Fruit fly (Drosophila melanogaster) whole organism, embryonic: Measurements from ENCODE around the gene CG2147.

ENCODE experiments used
- Adf1 ChIP-seq: fragments of 200-800 bp; sonication (Bioruptor generic); IDR thresholded peaks from 2 replicates; pipeline ENCODE4 v1.3.6; 2022; ENCODE audit warnings: missing biosample characterization, missing genetic modification characterization
- Atf-2 ChIP-seq: fragments of 200-800 bp; sonication (Bioruptor generic); optimal IDR thresholded peaks from 2 replicates; lab custom pipeline; 2016; ENCODE audit warnings: missing biosample characterization, missing genetic modification characterization
- Blimp-1 ChIP-seq: fragments of 200-800 bp; sonication (Bioruptor generic); optimal IDR thresholded peaks from 3 replicates; lab custom pipeline; 2018; ENCODE audit warnings: missing biosample characterization, missing genetic modification characterization, mild to moderate bottlenecking, moderate library complexity, missing genetic modification reagents
- CG10462 ChIP-seq: fragments of 200-800 bp; sonication (Bioruptor generic); optimal IDR thresholded peaks from 2 replicates; lab custom pipeline; 2016; ENCODE audit warnings: missing biosample characterization, missing genetic modification characterization
- CG10565 ChIP-seq: fragments of 200-800 bp; sonication (Bioruptor generic); optimal IDR thresholded peaks from 3 replicates; lab custom pipeline; 2016; ENCODE audit warnings: missing biosample characterization, mild to moderate bottlenecking, missing genetic modification characterization
- CG12659 ChIP-seq: fragments of 200-800 bp; sonication (Bioruptor generic); optimal IDR thresholded peaks from 3 replicates; lab custom pipeline; 2017; ENCODE audit warnings: mild to moderate bottlenecking, missing biosample characterization, missing genetic modification reagents, missing genetic modification characterization
- CG13123 ChIP-seq: fragments of 200-800 bp; sonication (Bioruptor generic); optimal IDR thresholded peaks from 2 replicates; lab custom pipeline; 2016; ENCODE audit warnings: missing biosample characterization, missing genetic modification characterization
- CG15601 ChIP-seq: fragments of 200-800 bp; sonication (Bioruptor generic); optimal IDR thresholded peaks from 3 replicates; lab custom pipeline; 2019; ENCODE audit warnings: missing biosample characterization, mild to moderate bottlenecking, missing genetic modification characterization, moderate library complexity
- CG15696 ChIP-seq: fragments of 200-800 bp; sonication (Bioruptor generic); optimal IDR thresholded peaks from 2 replicates; lab custom pipeline; 2019; ENCODE audit warnings: missing biosample characterization, mild to moderate bottlenecking, missing genetic modification characterization, moderate library complexity
- CG16813 ChIP-seq: fragments of 200-800 bp; sonication (Bioruptor generic); IDR thresholded peaks from 3 replicates; pipeline ENCODE4 v1.3.6; 2022; ENCODE audit warnings: missing biosample characterization, missing genetic modification characterization; ENCODE audit not compliant: partially characterized antibody
- CG16863 ChIP-seq: fragments of 200-800 bp; sonication (Bioruptor generic); optimal IDR thresholded peaks from 3 replicates; lab custom pipeline; 2016; ENCODE audit warnings: missing biosample characterization, missing genetic modification characterization
- CG31365 ChIP-seq: fragments of 200-800 bp; sonication (Bioruptor generic); optimal IDR thresholded peaks from 2 replicates; lab custom pipeline; 2018; ENCODE audit warnings: missing biosample characterization, mild to moderate bottlenecking, missing genetic modification characterization
- CG3407 ChIP-seq: fragments of 200-800 bp; sonication (Bioruptor generic); optimal IDR thresholded peaks from 2 replicates; lab custom pipeline; 2018; ENCODE audit warnings: missing biosample characterization, mild to moderate bottlenecking, missing genetic modification characterization
- CG34376 ChIP-seq: fragments of 200-800 bp; sonication (Bioruptor generic); optimal IDR thresholded peaks from 2 replicates; lab custom pipeline; 2018; ENCODE audit warnings: missing biosample characterization, mild to moderate bottlenecking, missing genetic modification characterization
- CG4617 ChIP-seq: fragments of 200-800 bp; sonication (Bioruptor generic); optimal IDR thresholded peaks from 3 replicates; lab custom pipeline; 2016; ENCODE audit warnings: missing biosample characterization, missing genetic modification characterization, borderline replicate concordance
- CG4707 ChIP-seq: fragments of 200-800 bp; sonication (Bioruptor generic); optimal IDR thresholded peaks from 2 replicates; lab custom pipeline; 2018; ENCODE audit warnings: missing biosample characterization, mild to moderate bottlenecking, missing genetic modification characterization, moderate library complexity
- CG4820 ChIP-seq: fragments of 200-800 bp; sonication (Bioruptor generic); optimal IDR thresholded peaks from 3 replicates; lab custom pipeline; 2016; ENCODE audit warnings: missing biosample characterization, missing genetic modification characterization
- CG4854 ChIP-seq: fragments of 200-800 bp; sonication (Bioruptor generic); optimal IDR thresholded peaks from 2 replicates; lab custom pipeline; 2016; ENCODE audit warnings: missing biosample characterization, missing genetic modification characterization, inconsistent platforms
- CG6765 ChIP-seq: fragments of 200-800 bp; sonication (Bioruptor generic); optimal IDR thresholded peaks from 3 replicates; lab custom pipeline; 2017; ENCODE audit warnings: missing biosample characterization, mild to moderate bottlenecking, missing genetic modification characterization
- CG7839 ChIP-seq: fragments of 200-800 bp; sonication (Bioruptor generic); optimal IDR thresholded peaks from 3 replicates; lab custom pipeline; 2018; ENCODE audit warnings: missing biosample characterization, mild to moderate bottlenecking, missing genetic modification characterization, moderate library complexity
- CG8388 ChIP-seq: fragments of 200-800 bp; sonication (Bioruptor generic); optimal IDR thresholded peaks from 2 replicates; lab custom pipeline; 2019; ENCODE audit warnings: missing biosample characterization, mild to moderate bottlenecking, missing genetic modification characterization, moderate library complexity
- Dad ChIP-seq: fragments of 200-800 bp; sonication (Bioruptor generic); optimal IDR thresholded peaks from 3 replicates; lab custom pipeline; 2016; ENCODE audit warnings: missing biosample characterization, missing genetic modification characterization
- Fer1 ChIP-seq: fragments of 200-800 bp; sonication (Bioruptor generic); optimal IDR thresholded peaks from 2 replicates; lab custom pipeline; 2017; ENCODE audit warnings: missing biosample characterization, mild to moderate bottlenecking, missing genetic modification characterization
- NC2α ChIP-seq: fragments of 200-800 bp; sonication (Bioruptor generic); optimal IDR thresholded peaks from 2 replicates; lab custom pipeline; 2016; ENCODE audit warnings: missing biosample characterization, missing genetic modification characterization
- Oli ChIP-seq: fragments of 200-800 bp; sonication (Bioruptor generic); optimal IDR thresholded peaks from 2 replicates; lab custom pipeline; 2018; ENCODE audit warnings: missing biosample characterization, mild to moderate bottlenecking, missing genetic modification characterization, moderate library complexity
- Opbp ChIP-seq: fragments of 200-800 bp; sonication (Bioruptor generic); IDR thresholded peaks from 3 replicates; pipeline ENCODE4 v1.3.6; 2022; ENCODE audit warnings: missing biosample characterization, missing genetic modification characterization; ENCODE audit not compliant: partially characterized antibody
- Pdp1 ChIP-seq, 2 experiments: fragments of 200-800 bp; sonication (Bioruptor generic); optimal IDR thresholded peaks; 3 replicates each; lab custom pipeline; 2016; ENCODE audit warnings: missing biosample characterization in 2 of 2, missing genetic modification characterization in 2 of 2, mild to moderate bottlenecking in 1 of 2, moderate library complexity in 1 of 2
- Spps ChIP-seq: fragments of 200-800 bp; sonication (Bioruptor generic); optimal IDR thresholded peaks from 2 replicates; lab custom pipeline; 2018; ENCODE audit warnings: missing biosample characterization, mild to moderate bottlenecking, missing genetic modification characterization
- Usf ChIP-seq: fragments of 200-800 bp; sonication (Bioruptor generic); optimal IDR thresholded peaks from 2 replicates; lab custom pipeline; 2017; ENCODE audit warnings: missing genotype, missing biosample characterization, missing genetic modification characterization
- Xrp1 ChIP-seq: fragments of 200-800 bp; sonication (Bioruptor generic); IDR thresholded peaks from 2 replicates; pipeline ENCODE4 v1.3.6; 2022; ENCODE audit warnings: missing biosample characterization, missing genetic modification characterization
- ara ChIP-seq: fragments of 200-800 bp; sonication (Bioruptor generic); IDR thresholded peaks from 2 replicates; pipeline ENCODE4 v1.3.6; 2022; ENCODE audit warnings: missing biosample characterization, missing genetic modification characterization
- bab2 ChIP-seq: fragments of 200-800 bp; sonication (Bioruptor generic); optimal IDR thresholded peaks from 2 replicates; lab custom pipeline; 2016; ENCODE audit warnings: missing biosample characterization, missing genetic modification characterization
- br ChIP-seq: fragments of >200 bp; optimal IDR thresholded peaks from 2 replicates; lab custom pipeline; 2017
- chm ChIP-seq: fragments of 200-800 bp; sonication (Bioruptor generic); IDR thresholded peaks from 2 replicates; pipeline ENCODE4 v1.3.6; 2022; ENCODE audit warnings: missing biosample characterization, missing genetic modification characterization
- chn ChIP-seq: fragments of 200-800 bp; sonication (Bioruptor generic); optimal IDR thresholded peaks from 2 replicates; lab custom pipeline; 2016; ENCODE audit warnings: missing biosample characterization, missing genetic modification characterization
- croc ChIP-seq: fragments of 200-800 bp; sonication (Bioruptor generic); conservative IDR thresholded peaks from 3 replicates; pipeline ENCODE4 v1.3.6; 2022; ENCODE audit warnings: missing biosample characterization, missing genetic modification characterization
- disco-r ChIP-seq: fragments of 200-800 bp; sonication (Bioruptor generic); optimal IDR thresholded peaks from 2 replicates; lab custom pipeline; 2016; ENCODE audit warnings: missing biosample characterization, missing genetic modification characterization
- fd96Cb ChIP-seq: fragments of 200-800 bp; sonication (Bioruptor generic); optimal IDR thresholded peaks from 2 replicates; lab custom pipeline; 2018; ENCODE audit warnings: missing biosample characterization, mild to moderate bottlenecking, missing genetic modification characterization, moderate library complexity
- grau ChIP-seq: fragments of 200-800 bp; optimal IDR thresholded peaks from 3 replicates; lab custom pipeline; 2019; ENCODE audit warnings: missing biosample characterization, mild to moderate bottlenecking, missing genetic modification characterization, moderate library complexity
- gsb ChIP-seq: fragments of 200-800 bp; sonication (Bioruptor generic); IDR thresholded peaks from 2 replicates; pipeline ENCODE4 v1.3.6; 2022; ENCODE audit warnings: missing biosample characterization, missing genetic modification characterization
- lilli ChIP-seq: fragments of 200-800 bp; sonication (Bioruptor generic); optimal IDR thresholded peaks from 3 replicates; lab custom pipeline; 2016; ENCODE audit warnings: missing biosample characterization, missing genetic modification characterization
- nau ChIP-seq: fragments of 200-800 bp; sonication (Bioruptor generic); optimal IDR thresholded peaks from 3 replicates; lab custom pipeline; 2017; ENCODE audit warnings: missing biosample characterization, mild to moderate bottlenecking, missing genetic modification characterization, missing genetic modification reagents
- nerfin-2 ChIP-seq: fragments of 200-800 bp; sonication (Bioruptor generic); IDR thresholded peaks from 2 replicates; pipeline ENCODE4 v1.3.6; 2022; ENCODE audit warnings: missing biosample characterization, missing genetic modification characterization; ENCODE audit not compliant: partially characterized antibody
- repo ChIP-seq: fragments of 200-800 bp; sonication (Bioruptor generic); optimal IDR thresholded peaks from 2 replicates; lab custom pipeline; 2016; ENCODE audit warnings: missing biosample characterization, missing genetic modification characterization
- sisA ChIP-seq: fragments of 200-800 bp; sonication (Bioruptor generic); IDR thresholded peaks from 2 replicates; pipeline ENCODE4 v1.3.6; 2022; ENCODE audit warnings: missing biosample characterization, missing genetic modification characterization
- tin ChIP-seq: fragments of 200-800 bp; sonication (Bioruptor generic); optimal IDR thresholded peaks from 3 replicates; lab custom pipeline; 2016; ENCODE audit warnings: missing biosample characterization, missing genetic modification characterization
- ttk ChIP-seq: fragments of 200-800 bp; sonication (Bioruptor generic); IDR thresholded peaks from 2 replicates; pipeline ENCODE4 v2.1.2; 2022; ENCODE audit warnings: missing biosample characterization, missing genetic modification characterization
- unpg ChIP-seq: fragments of 200-800 bp; sonication (Bioruptor generic); optimal IDR thresholded peaks from 3 replicates; lab custom pipeline; 2018; ENCODE audit warnings: missing biosample characterization, mild to moderate bottlenecking, missing genetic modification characterization, moderate library complexity
- vnd ChIP-seq: fragments of 200-800 bp; sonication (Bioruptor generic); IDR thresholded peaks from 3 replicates; pipeline ENCODE4 v1.3.6; 2022; ENCODE audit warnings: missing biosample characterization, missing genetic modification characterization; ENCODE audit not compliant: partially characterized antibody
- vvl ChIP-seq: fragments of 200-800 bp; sonication (Bioruptor generic); IDR thresholded peaks from 2 replicates; pipeline ENCODE4 v1.3.6; 2022; ENCODE audit warnings: missing biosample characterization, missing genetic modification characterization
- wor ChIP-seq: fragments of 200-800 bp; sonication (Bioruptor generic); IDR thresholded peaks from 2 replicates; pipeline ENCODE4 v1.3.6; 2022; ENCODE audit warnings: missing biosample characterization, missing genetic modification characterization

Gene CG2147

DNA sequence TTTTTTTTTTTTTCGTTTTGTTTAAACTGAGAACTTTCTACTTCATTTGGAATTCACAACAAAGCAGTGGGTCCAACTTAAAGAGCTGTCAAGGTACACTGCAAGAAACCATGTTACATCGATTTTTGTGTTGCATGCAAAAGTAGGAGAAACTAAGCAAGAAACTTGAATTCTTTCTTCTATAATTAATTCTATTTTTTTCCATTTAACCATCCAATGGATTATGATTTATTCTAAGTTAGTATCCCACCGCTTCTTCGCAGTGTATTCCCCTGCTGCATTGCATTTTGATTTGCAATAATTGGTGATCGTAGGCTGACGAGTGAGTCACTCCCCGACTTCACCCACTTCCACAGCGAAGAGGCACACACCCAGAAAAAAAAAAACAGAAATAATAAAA is 19.4 kb downstream of the CG2147 start (continued):
- TF ChIP-seq vnd (no peak), CG4854 (GFP tag; lab: Kevin White, UChicago) (no peak), sisA (GFP tag; lab: Robert Waterston, UW) (peak; percentile 49), chm (no peak), CG7839 (tag; lab: Kevin White, UChicago) (peak; percentile 39), Atf-2 (GFP tag; lab: Kevin White, UChicago) (no peak), bab2 (GFP tag; lab: Kevin White, UChicago) (no peak), disco-r (GFP tag; lab: Kevin White, UChicago) (no peak), Adf1 (GFP tag; lab: Robert Waterston, UW) (no peak), croc (peak; percentile 37; the same call in 1 of the 3 replicates), Usf (no peak), Xrp1 (peak; percentile 44; the same call in 1 of the 2 replicates), CG8388 (peak; percentile 18), nerfin-2 (GFP tag; lab: Robert Waterston, UW) (no peak), Pdp1 (GFP tag; optimal IDR thresholded peaks at IDR 0.05; lab: Kevin White, UChicago) (no peak), fd96Cb (tag; lab: Kevin White, UChicago) (peak; percentile 44), CG15601 (peak; percentile 35), CG10565 (GFP tag; lab: Kevin White, UChicago) (no peak), Blimp-1 (GFP tag; lab: Kevin White, UChicago) (peak; percentile 78), ara (GFP tag; lab: Robert Waterston, UW) (peak; percentile 53; the same call in 1 of the 2 replicates), Opbp (no peak), vvl (GFP tag; lab: Robert Waterston, UW) (peak; percentile 65), CG12659 (GFP tag; lab: Kevin White, UChicago) (no peak), chn (GFP tag; lab: Kevin White, UChicago) (no peak), lilli (GFP tag; lab: Kevin White, UChicago) (no peak), CG6765 (GFP tag; lab: Kevin White, UChicago) (no peak), Dad (no peak), CG4707 (GFP tag; lab: Kevin White, UChicago) (no peak), gsb (GFP tag; lab: Robert Waterston, UW) (no peak), CG4820 (peak; percentile 7), Spps (no peak), NC2α (no peak), CG4617 (GFP tag; lab: Kevin White, UChicago) (no peak), br (no peak), Fer1 (GFP tag; lab: Kevin White, UChicago) (no peak), CG16863 (GFP tag; lab: Kevin White, UChicago) (no peak), repo (GFP tag; lab: Kevin White, UChicago) (no peak), CG31365 (tag; lab: Kevin White, UChicago) (no peak), ttk (no peak), CG34376 (no peak), CG13123 (GFP tag; lab: Kevin White, UChicago) (no peak), Oli (peak; percentile 24), CG10462 (GFP tag; lab: Kevin White, UChicago) (no peak), CG16813 (no peak), CG3407 (no peak), wor (GFP tag; lab: Robert Waterston, UW) (no peak), nau (GFP tag; lab: Kevin White, UChicago) (no peak), tin (no peak), grau (tag; lab: Kevin White, UChicago) (peak; percentile 28), CG15696 (tag; lab: Kevin White, UChicago) (no peak), unpg (GFP tag; lab: Kevin White, UChicago) (peak; percentile 35)
